Worm (Caenorhabditis elegans): ENCODE data around the gene usp-39.
"Not testable (repeated sequence)": the region's sequence is repeated elsewhere in the genome, so short reads cannot be mapped to it uniquely, and the experiment has no call there.

Gene usp-39

DNA sequence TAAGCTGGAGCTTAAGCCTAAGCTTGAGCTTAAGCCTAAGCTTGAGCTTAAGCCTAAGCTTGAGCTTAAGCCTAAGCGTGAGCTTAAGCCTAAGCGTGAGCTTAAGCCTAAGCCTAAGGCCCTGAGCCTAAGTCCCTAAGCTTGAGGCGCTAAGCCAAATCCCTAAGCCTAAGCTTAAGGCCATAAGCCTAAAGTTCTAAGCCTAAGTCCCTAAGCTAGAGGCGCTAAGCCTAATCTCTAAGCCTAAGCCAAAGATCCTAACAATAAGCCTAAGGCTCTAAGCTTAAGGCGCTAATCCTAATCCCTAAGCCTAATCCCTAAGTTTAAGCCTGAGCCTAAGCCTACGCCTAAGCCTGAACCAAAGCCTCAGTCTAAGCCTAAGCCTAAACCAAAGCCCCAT, 39.4 kb upstream of the usp-39 start:
- TF ChIP-seq fkh-8 (tag; optimal IDR thresholded peaks at IDR 0.05) (no peak), xbp-1 (tag; optimal IDR thresholded peaks at IDR 0.05) (no peak), skn-1 (tag; optimal IDR thresholded peaks at IDR 0.05) (no peak), Y116A8C.19 (tag; optimal IDR thresholded peaks at IDR 0.05; ENCODE audit: borderline replicate concordance) (no peak), swsn-7 (tag; optimal IDR thresholded peaks at IDR 0.05) (no peak), sox-4 (tag; optimal IDR thresholded peaks at IDR 0.05) (no peak), alr-1 (tag; optimal IDR thresholded peaks at IDR 0.05; ENCODE audit: borderline replicate concordance) (no peak), zag-1 (tag; optimal IDR thresholded peaks at IDR 0.05) (no peak), aha-1 (tag; optimal IDR thresholded peaks at IDR 0.05) (no peak), ceh-8 (GFP tag; optimal IDR thresholded peaks at IDR 0.05) (no peak), F16B12.6 (tag; optimal IDR thresholded peaks at IDR 0.05) (no peak), efl-3 (GFP tag; optimal IDR thresholded peaks at IDR 0.05) (no peak), efl-1 (optimal IDR thresholded peaks at IDR 0.05) (no peak), efl-1 (GFP tag; optimal IDR thresholded peaks at IDR 0.05 in 1 of 2) (no peak), pax-3 (tag; optimal IDR thresholded peaks at IDR 0.05) (no peak), dpl-1 (GFP tag; optimal IDR thresholded peaks at IDR 0.05) (no peak), nhr-19 (GFP tag; conservative IDR thresholded peaks at IDR 0.05) (no peak), lin-15B (tag; optimal IDR thresholded peaks at IDR 0.05) (no peak), tlp-1 (tag; optimal IDR thresholded peaks at IDR 0.05) (no peak), pqm-1 (tag; optimal IDR thresholded peaks at IDR 0.05) (no peak)

DNA sequence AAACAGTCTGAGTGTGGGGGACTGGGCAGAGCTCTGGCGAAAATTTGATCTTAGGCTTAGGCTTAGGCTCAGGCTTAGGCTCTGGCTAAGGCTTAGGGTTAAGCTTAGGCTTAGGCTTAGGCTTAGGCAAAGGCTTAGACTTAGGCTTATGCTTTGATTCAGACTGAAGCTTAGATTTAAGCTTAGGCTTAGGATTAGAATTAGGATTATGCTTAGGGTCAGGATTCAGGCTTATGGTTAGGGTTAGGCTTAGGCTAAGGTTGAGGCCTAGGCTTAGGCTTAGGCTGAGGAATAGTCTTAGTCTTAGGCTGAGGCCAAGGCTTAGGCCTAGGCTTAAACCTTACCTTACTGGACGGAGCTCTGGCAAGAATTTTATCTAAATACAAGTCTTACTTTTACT, 38.2 kb upstream of the usp-39 start:
- TF ChIP-seq elt-3 (tag; optimal IDR thresholded peaks at IDR 0.05): no peak

DNA sequence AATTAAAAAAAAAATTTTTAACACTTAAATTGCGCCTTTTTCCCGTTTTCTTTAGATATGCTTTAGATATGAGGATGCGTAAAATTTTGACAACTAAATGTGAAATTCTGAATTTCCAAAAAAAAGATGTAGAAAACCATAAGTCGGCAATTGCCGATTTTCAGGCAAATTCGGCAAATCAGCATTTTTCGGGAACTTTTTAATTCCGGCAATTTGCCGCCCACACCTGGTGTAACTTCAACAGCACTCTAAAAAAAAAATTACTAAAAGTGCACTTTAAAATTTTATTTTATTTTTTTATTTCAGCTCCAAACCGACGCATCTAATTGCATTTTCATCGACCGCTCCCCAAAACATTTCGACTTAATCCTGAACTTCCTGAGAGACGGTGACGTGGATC, 34.6 kb upstream of the usp-39 start, which contains the start of gene K02F6.6:
TSS of gene K02F6.6 (plus strand) at position 301 of the 400 bp plus-strand sequence.
- no peak for TF ChIP-seq lin-15B (tag; optimal IDR thresholded peaks at IDR 0.05)
- no peak for TF ChIP-seq rnt-1 (tag; optimal IDR thresholded peaks at IDR 0.05)
- no peak for TF ChIP-seq nhr-237 (tag; optimal IDR thresholded peaks at IDR 0.05)
- TF ChIP-seq nhr-77 (tag; optimal IDR thresholded peaks at IDR 0.05): no peak
- no peak for TF ChIP-seq ceh-8 (GFP tag; optimal IDR thresholded peaks at IDR 0.05)
- TF ChIP-seq dsc-1 (tag; optimal IDR thresholded peaks at IDR 0.05): no peak
- no peak for TF ChIP-seq tbx-2 (tag; optimal IDR thresholded peaks at IDR 0.05)
- TF ChIP-seq nhr-19 (GFP tag; conservative IDR thresholded peaks at IDR 0.05): no peak
- no peak for TF ChIP-seq mef-2 (tag; optimal IDR thresholded peaks at IDR 0.05)
- no peak for TF ChIP-seq ets-5 (GFP tag; IDR thresholded peaks at IDR 0.05)
- no peak for TF ChIP-seq ceh-88 (GFP tag; IDR thresholded peaks at IDR 0.05)
- no peak for TF ChIP-seq hpl-2 (GFP tag; optimal IDR thresholded peaks at IDR 0.05)
- no peak for TF ChIP-seq fkh-4 (tag; optimal IDR thresholded peaks at IDR 0.05; ENCODE audit: borderline replicate concordance)

DNA sequence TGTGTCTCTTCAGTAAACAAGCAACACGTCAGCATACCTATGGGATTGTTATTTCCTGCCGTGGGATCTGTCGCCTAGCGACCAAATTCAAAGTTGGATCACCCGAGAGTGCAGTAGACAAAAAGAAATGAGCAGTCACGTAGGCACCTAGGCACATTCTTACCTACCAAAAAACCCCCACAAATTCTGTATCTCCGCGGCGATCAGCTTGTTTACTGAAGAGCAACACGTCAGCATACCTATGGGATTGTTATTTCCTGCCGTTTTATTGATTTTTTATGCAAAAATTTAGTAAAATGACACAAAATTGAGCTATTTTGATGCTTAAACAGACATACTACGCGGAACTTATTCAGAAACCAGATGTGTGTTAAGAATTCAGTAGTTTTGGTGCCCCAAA, 30.6 kb upstream of the usp-39 start, which contains the start of gene K02F6.5:
TSS of gene K02F6.5 (plus strand) at position 301 of the 400 bp plus-strand sequence.
- not testable (repeated sequence) for TF ChIP-seq nhr-20 (tag; optimal IDR thresholded peaks at IDR 0.05); hlh-4 (tag; optimal IDR thresholded peaks at IDR 0.05); isw-1 (GFP tag; IDR thresholded peaks at IDR 0.05)

DNA sequence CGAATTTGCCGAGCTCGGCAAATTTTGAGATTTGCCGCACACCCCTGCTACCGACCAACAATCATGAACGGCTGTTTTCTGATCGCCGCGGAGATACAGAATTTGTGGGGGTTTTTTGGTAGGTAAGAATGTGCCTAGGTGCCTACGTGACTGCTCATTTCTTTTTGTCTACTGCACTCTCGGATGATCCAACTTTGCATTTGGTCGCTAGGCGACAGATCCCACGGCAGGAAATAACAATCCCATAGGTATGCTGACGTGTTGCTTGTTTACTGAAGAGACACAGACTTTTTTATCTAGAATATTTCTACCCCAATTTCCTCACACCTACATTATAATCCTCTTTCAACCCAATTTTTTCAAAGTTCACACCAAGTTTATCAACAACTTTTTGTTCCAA, 30.1 kb upstream of the usp-39 start, which contains the start of gene K02F6.8:
TSS of gene K02F6.8 (minus strand) at position 101 of the 400 bp plus-strand sequence.
- TF ChIP-seq C04F5.9 (tag; optimal IDR thresholded peaks at IDR 0.05); nhr-85 (tag); ceh-63 (GFP tag; optimal IDR thresholded peaks at IDR 0.05): not testable (repeated sequence)

Data from whole organism, L1 larva.